Fruit fly (Drosophila melanogaster): ENCODE results near the gene loco.

The loco gene

DNA sequence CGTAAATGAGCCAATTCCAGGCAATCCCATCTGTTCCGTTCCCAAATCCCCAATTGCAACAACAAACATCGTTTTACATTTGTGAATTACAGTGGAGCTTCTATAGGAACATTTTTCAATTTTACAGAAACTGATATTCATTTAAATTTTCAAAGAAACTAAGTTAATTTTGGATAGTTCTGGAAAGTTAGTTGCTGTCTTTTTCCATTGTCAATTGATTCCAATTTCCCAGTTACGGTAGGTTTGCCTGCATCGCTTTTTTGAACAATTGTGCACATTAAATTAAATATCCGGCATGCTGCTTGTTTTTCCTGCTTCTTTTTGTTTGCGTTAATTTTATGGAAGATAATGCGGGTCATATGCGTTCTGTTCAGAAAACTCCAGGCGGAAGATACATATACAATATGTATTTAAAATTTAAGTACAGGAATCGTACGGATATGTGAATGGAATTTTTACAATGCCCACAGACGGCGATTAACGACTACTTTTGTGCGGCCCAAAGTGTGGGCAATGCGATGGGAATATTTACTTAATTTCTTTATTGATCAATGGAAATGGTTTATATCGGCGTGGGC is 11.2 kb downstream of the loco start:
- TF ChIP-seq MESR4 (GFP tag; optimal IDR thresholded peaks at IDR 0.05) (no peak), CG4707 (GFP tag; optimal IDR thresholded peaks at IDR 0.05) (peak; percentile 1), PHDP (tag; optimal IDR thresholded peaks at IDR 0.05) (peak; percentile 34), Hr51 (GFP tag; optimal IDR thresholded peaks at IDR 0.05) (peak in 1 of 2 experiments; percentile 58), CG12942 (GFP tag; optimal IDR thresholded peaks at IDR 0.05) (peak; percentile 14), CG17328 (GFP tag; IDR thresholded peaks at IDR 0.05) (peak; percentile 38; the same call in 1 of the 2 replicates), CG11093 (GFP tag; IDR thresholded peaks at IDR 0.05) (no peak), CG11723 (GFP tag; optimal IDR thresholded peaks at IDR 0.05) (peak; percentile 19), CG1024 (GFP tag; IDR thresholded peaks at IDR 0.05) (no peak), sug (tag; optimal IDR thresholded peaks at IDR 0.05) (peak; percentile 17), pan (optimal IDR thresholded peaks at IDR 0.05) (no peak), pan (GFP tag; optimal IDR thresholded peaks at IDR 0.05 in 1 of 2, IDR thresholded peaks at IDR 0.05 in 1 of 2) (peak in 1 of 2 experiments; percentile 41), ac (GFP tag; optimal IDR thresholded peaks at IDR 0.05) (no peak), chn (GFP tag; optimal IDR thresholded peaks at IDR 0.05) (peak; percentile 23), unpg (GFP tag; optimal IDR thresholded peaks at IDR 0.05) (peak; percentile 49), Dip3 (GFP tag; optimal IDR thresholded peaks at IDR 0.05) (peak; percentile 7), zfh1 (GFP tag; IDR thresholded peaks at IDR 0.05) (no peak), CG9437 (GFP tag; optimal IDR thresholded peaks at IDR 0.05) (peak; percentile 20), repo (GFP tag; optimal IDR thresholded peaks at IDR 0.05) (no peak), z (GFP tag; IDR thresholded peaks at IDR 0.05) (no peak), CG30403 (GFP tag; optimal IDR thresholded peaks at IDR 0.05) (peak; percentile 8), tna (GFP tag; IDR thresholded peaks at IDR 0.05; ENCODE audit: partially characterized antibody) (no peak), bbx (GFP tag; IDR thresholded peaks at IDR 0.05; ENCODE audit: partially characterized antibody) (no peak), CG18599 (GFP tag; optimal IDR thresholded peaks at IDR 0.05) (peak; percentile 5), lilli (GFP tag; optimal IDR thresholded peaks at IDR 0.05) (peak; percentile 57), ara (GFP tag; IDR thresholded peaks at IDR 0.05) (no peak), hkb (optimal IDR thresholded peaks at IDR 0.05) (no peak), hkb (GFP tag; IDR thresholded peaks at IDR 0.05) (peak; percentile 70), CG8944 (GFP tag; optimal IDR thresholded peaks at IDR 0.05) (no peak), pnt (GFP tag; optimal IDR thresholded peaks at IDR 0.05) (no peak), Oaz (GFP tag; IDR thresholded peaks at IDR 0.05) (no peak), grn (GFP tag; optimal IDR thresholded peaks at IDR 0.05) (no peak), Atf6 (GFP tag; IDR thresholded peaks at IDR 0.05) (peak; percentile 31; the same call in 1 of the 2 replicates), gsb-n (tag; optimal IDR thresholded peaks at IDR 0.05) (no peak), B-H1 (GFP tag; IDR thresholded peaks at IDR 0.05) (no peak), Chrac-16 (GFP tag; optimal IDR thresholded peaks at IDR 0.05) (peak; percentile 14), CG15269 (tag; optimal IDR thresholded peaks at IDR 0.05) (peak; percentile 62), CG1792 (GFP tag; optimal IDR thresholded peaks at IDR 0.05) (no peak), CG13287 (GFP tag; IDR thresholded peaks at IDR 0.05; ENCODE audit: partially characterized antibody) (no peak), lmd (GFP tag; IDR thresholded peaks at IDR 0.05) (0 out of 2 replicates have a peak, but pooled peaks have one; percentile 20), wdn (GFP tag; IDR thresholded peaks at IDR 0.05) (no peak), gcm (GFP tag; optimal IDR thresholded peaks at IDR 0.05) (peak; percentile 80), CG3847 (GFP tag; IDR thresholded peaks at IDR 0.05) (peak; percentile 32; the same call in 1 of the 2 replicates), sc (optimal IDR thresholded peaks at IDR 0.05) (no peak), sc (GFP tag; optimal IDR thresholded peaks at IDR 0.05) (no peak), CG10565 (GFP tag; optimal IDR thresholded peaks at IDR 0.05) (no peak), her (GFP tag; optimal IDR thresholded peaks at IDR 0.05) (no peak), CrebB (tag; optimal IDR thresholded peaks at IDR 0.05) (no peak), esg (GFP tag; conservative IDR thresholded peaks at IDR 0.05) (peak; percentile 53), CG4424 (GFP tag; optimal IDR thresholded peaks at IDR 0.05) (no peak), CG4282 (GFP tag; optimal IDR thresholded peaks at IDR 0.05) (no peak), CG2120 (GFP tag; optimal IDR thresholded peaks at IDR 0.05) (peak; percentile 75)
